Worm (Caenorhabditis elegans) whole organism, L4 larva: ENCODE data around the gene K03A11.5.

Experiments used
- F10B5.3 ChIP-seq: sonication (generic microtip); optimal IDR thresholded peaks from 2 replicates; lab custom pipeline; 2016; ENCODE audit warnings: mild to moderate bottlenecking, missing genetic modification characterization, missing compliant biosample characterization
- F26F4.8 ChIP-seq: fragments of 200-800 bp; sonication (Bioruptor generic); conservative IDR thresholded peaks from 2 replicates; pipeline ENCODE4 v1.3.6; 2022; ENCODE audit warnings: missing genetic modification characterization, missing compliant biosample characterization
- R02D3.7 ChIP-seq: fragments of 150-350 bp; sonication (generic microtip); optimal IDR thresholded peaks from 3 replicates; lab custom pipeline; 2014; ENCODE audit warnings: missing biosample characterization, missing genetic modification characterization
- Y5F2A.4 ChIP-seq: fragments of 200-800 bp; sonication (Bioruptor generic); optimal IDR thresholded peaks from 2 replicates; lab custom pipeline; 2018; ENCODE audit warnings: mild to moderate bottlenecking, missing genetic modification characterization, missing compliant biosample characterization
- Y75B8A.6 ChIP-seq: fragments of 200-800 bp; sonication (Bioruptor generic); IDR thresholded peaks from 2 replicates; pipeline ENCODE4 v1.3.6; 2022; ENCODE audit warnings: missing genetic modification reagents, missing genetic modification characterization, missing compliant biosample characterization
- ZK546.5 ChIP-seq, 2 experiments: sonication (generic microtip); optimal IDR thresholded peaks; 2 replicates each; lab custom pipeline; 2017; ENCODE audit warnings: missing biosample characterization in 2 of 2, missing genetic modification characterization in 2 of 2
- aly-2 ChIP-seq: sonication (generic microtip); optimal IDR thresholded peaks from 2 replicates; lab custom pipeline; 2018; ENCODE audit warnings: missing biosample characterization, missing genetic modification characterization
- arid-1 ChIP-seq: fragments of 200-800 bp; sonication (Bioruptor generic); conservative IDR thresholded peaks from 2 replicates; pipeline ENCODE4 v1.3.6; 2022; ENCODE audit warnings: missing genetic modification reagents, missing genetic modification characterization, missing compliant biosample characterization
- ces-1 ChIP-seq: fragments of 150-350 bp; sonication (generic microtip); optimal IDR thresholded peaks from 4 replicates; lab custom pipeline; 2014; ENCODE audit warnings: missing biosample characterization, missing genetic modification reagents, missing genetic modification characterization
- daf-12 ChIP-seq: fragments of 150-350 bp; optimal IDR thresholded peaks from 2 replicates; lab custom pipeline; 2014; ENCODE audit warnings: missing biosample characterization, missing genetic modification reagents, missing genetic modification characterization
- daf-16 ChIP-seq, 3 experiments: sonication (generic microtip); optimal IDR thresholded peaks; 2 replicates each; lab custom pipeline; 2016 to 2017; ENCODE audit warnings: missing genetic modification characterization in 3 of 3, missing genetic modification reagents in 3 of 3, mild to moderate bottlenecking in 2 of 3, missing compliant biosample characterization in 2 of 3, missing biosample characterization in 1 of 3, moderate library complexity in 1 of 3
- daf-19 ChIP-seq: fragments of 200-800 bp; sonication (Bioruptor generic); conservative IDR thresholded peaks from 2 replicates; pipeline ENCODE4 v1.3.6; 2022; ENCODE audit warnings: missing genetic modification characterization, missing compliant biosample characterization
- daf-8 ChIP-seq: fragments of 200-800 bp; sonication (Bioruptor generic); IDR thresholded peaks from 2 replicates; pipeline ENCODE4 v1.3.6; 2022; ENCODE audit warnings: missing genetic modification characterization, missing compliant biosample characterization
- dmd-6 ChIP-seq: fragments of 200-800 bp; sonication (Bioruptor generic); IDR thresholded peaks from 2 replicates; pipeline ENCODE4 v1.3.6; 2022; ENCODE audit warnings: missing genetic modification reagents, missing genetic modification characterization, missing compliant biosample characterization
- dmd-8 ChIP-seq: fragments of 200-800 bp; sonication (Bioruptor generic); IDR thresholded peaks from 2 replicates; pipeline ENCODE4 v1.3.6; 2022; ENCODE audit warnings: missing genetic modification characterization, missing compliant biosample characterization
- duxl-1 ChIP-seq: sonication (generic microtip); optimal IDR thresholded peaks from 2 replicates; lab custom pipeline; 2016; ENCODE audit warnings: mild to moderate bottlenecking, missing genetic modification characterization, moderate library complexity, missing compliant biosample characterization; ENCODE audit not compliant: poor library complexity
- egl-27 ChIP-seq: sonication (generic microtip); optimal IDR thresholded peaks from 3 replicates; lab custom pipeline; 2017; ENCODE audit warnings: missing biosample characterization, missing genetic modification reagents, missing genetic modification characterization
- fkh-10 ChIP-seq: fragments of 150-350 bp; optimal IDR thresholded peaks from 2 replicates; lab custom pipeline; 2014; ENCODE audit warnings: missing biosample characterization, missing genetic modification reagents, missing genetic modification characterization
- fos-1 ChIP-seq: fragments of 150-350 bp; optimal IDR thresholded peaks from 2 replicates; lab custom pipeline; 2014; ENCODE audit warnings: missing biosample characterization, missing genetic modification characterization
- jun-1 ChIP-seq: fragments of 150-350 bp; optimal IDR thresholded peaks from 2 replicates; lab custom pipeline; 2014; ENCODE audit warnings: missing biosample characterization, missing genetic modification reagents, missing genetic modification characterization
- lin-1 ChIP-seq: fragments of 200-800 bp; sonication (Bioruptor generic); IDR thresholded peaks from 2 replicates; pipeline ENCODE4 v1.3.6; 2022; ENCODE audit warnings: missing genetic modification reagents, missing genetic modification characterization, missing compliant biosample characterization
- lin-13 ChIP-seq: fragments of 150-350 bp; optimal IDR thresholded peaks from 2 replicates; lab custom pipeline; 2014; ENCODE audit warnings: missing biosample characterization, missing genetic modification reagents, missing genetic modification characterization
- lin-39 ChIP-seq: fragments of 150-350 bp; optimal IDR thresholded peaks from 2 replicates; lab custom pipeline; 2014; ENCODE audit warnings: missing biosample characterization, missing genetic modification reagents, missing genetic modification characterization
- lir-3 ChIP-seq: sonication (generic microtip); optimal IDR thresholded peaks from 2 replicates; lab custom pipeline; 2016; ENCODE audit warnings: mild to moderate bottlenecking, missing genetic modification characterization, missing compliant biosample characterization
- lsy-2 ChIP-seq, 2 experiments: fragments of 150-350 bp in 1 of 2; sonication (generic microtip) in 1 of 2; optimal IDR thresholded peaks; 2 replicates each; lab custom pipeline; 2014 to 2017; ENCODE audit warnings: missing biosample characterization in 2 of 2, missing genetic modification characterization in 2 of 2
- madf-9 ChIP-seq: fragments of 200-800 bp; sonication (Bioruptor generic); conservative IDR thresholded peaks from 2 replicates; pipeline ENCODE4 v1.3.6; 2022; ENCODE audit warnings: missing genetic modification reagents, missing genetic modification characterization, missing compliant biosample characterization
- mdl-1 ChIP-seq, 2 experiments: fragments of 150-350 bp in 1 of 2; sonication (generic microtip) in 1 of 2; optimal IDR thresholded peaks; 2 replicates each; lab custom pipeline; 2014 to 2017; ENCODE audit warnings: missing biosample characterization in 2 of 2, missing genetic modification characterization in 2 of 2
- mdt-29 ChIP-seq: fragments of 200-800 bp; sonication (Bioruptor generic); IDR thresholded peaks from 2 replicates; pipeline ENCODE4 v1.3.6; 2022; ENCODE audit warnings: missing genetic modification reagents, missing genetic modification characterization, missing compliant biosample characterization
- mes-2 ChIP-seq: sonication (generic microtip); optimal IDR thresholded peaks from 2 replicates; lab custom pipeline; 2016; ENCODE audit warnings: missing genotype, mild to moderate bottlenecking, missing genetic modification characterization, missing compliant biosample characterization; ENCODE audit not compliant: poor library complexity, severe bottlenecking
- mxl-2 ChIP-seq: fragments of 200-800 bp; sonication (Bioruptor generic); conservative IDR thresholded peaks from 2 replicates; pipeline ENCODE4 v1.3.6; 2022; ENCODE audit warnings: missing genetic modification reagents, missing genetic modification characterization, missing compliant biosample characterization
- nhr-10 ChIP-seq: fragments of 150-350 bp; optimal IDR thresholded peaks from 2 replicates; lab custom pipeline; 2014; ENCODE audit warnings: missing biosample characterization, missing genetic modification characterization
- nhr-237 ChIP-seq: sonication (generic microtip); optimal IDR thresholded peaks from 2 replicates; lab custom pipeline; 2017; ENCODE audit warnings: missing biosample characterization, missing genetic modification characterization
- nhr-28 ChIP-seq: fragments of 150-350 bp; optimal IDR thresholded peaks from 2 replicates; lab custom pipeline; 2014; ENCODE audit warnings: missing biosample characterization, missing genetic modification characterization
- nhr-41 ChIP-seq: fragments of 200-800 bp; sonication (Bioruptor generic); IDR thresholded peaks from 2 replicates; pipeline ENCODE4 v1.3.6; 2022; ENCODE audit warnings: missing genetic modification reagents, missing genetic modification characterization, missing compliant biosample characterization
- nhr-6 ChIP-seq: fragments of 150-350 bp; optimal IDR thresholded peaks from 2 replicates; lab custom pipeline; 2014; ENCODE audit warnings: missing biosample characterization, missing genetic modification characterization
- nhr-77 ChIP-seq: fragments of 150-350 bp; optimal IDR thresholded peaks from 2 replicates; lab custom pipeline; 2014; ENCODE audit warnings: missing biosample characterization, missing genetic modification characterization
- php-3 ChIP-seq: fragments of 200-800 bp; sonication (Bioruptor generic); IDR thresholded peaks from 2 replicates; pipeline ENCODE4 v1.3.6; 2022; ENCODE audit warnings: missing genetic modification reagents, missing genetic modification characterization, missing compliant biosample characterization
- pqm-1 ChIP-seq: sonication (generic microtip); optimal IDR thresholded peaks from 2 replicates; lab custom pipeline; 2017; ENCODE audit warnings: missing biosample characterization, missing genetic modification characterization
- rbr-2 ChIP-seq: sonication (generic microtip); optimal IDR thresholded peaks from 2 replicates; lab custom pipeline; 2016; ENCODE audit warnings: missing genotype, missing genetic modification characterization, missing compliant biosample characterization
- snpc-1.2 ChIP-seq: fragments of 200-800 bp; sonication (Bioruptor generic); IDR thresholded peaks from 2 replicates; pipeline ENCODE4 v1.3.6; 2022; ENCODE audit warnings: missing genetic modification reagents, missing genetic modification characterization, missing compliant biosample characterization
- snpc-4 ChIP-seq: fragments of 150-350 bp; optimal IDR thresholded peaks from 2 replicates; lab custom pipeline; 2014; ENCODE audit warnings: missing biosample characterization, missing genetic modification characterization
- spr-1 ChIP-seq: sonication (generic microtip); optimal IDR thresholded peaks from 2 replicates; lab custom pipeline; 2016; ENCODE audit warnings: mild to moderate bottlenecking, missing genetic modification characterization, missing compliant biosample characterization
- unc-130 ChIP-seq: sonication (generic microtip); optimal IDR thresholded peaks from 2 replicates; lab custom pipeline; 2016; ENCODE audit warnings: missing genetic modification reagents, missing genetic modification characterization, missing compliant biosample characterization
- unc-39 ChIP-seq: sonication (generic microtip); optimal IDR thresholded peaks from 2 replicates; lab custom pipeline; 2017; ENCODE audit warnings: missing biosample characterization, missing genetic modification characterization
- unc-62 ChIP-seq, 3 experiments: fragments of 150-350 bp in 1 of 3; sonication (generic microtip); optimal IDR thresholded peaks in 2 of 3; peaks in 1 of 3; 1 replicate in 1 of 3; 2 replicates in 2 of 3; lab custom pipeline; 2014 to 2017; ENCODE audit warnings: missing biosample characterization in 3 of 3, missing genetic modification characterization in 3 of 3, missing genetic modification reagents in 3 of 3, missing genotype in 1 of 3
- vab-7 ChIP-seq: fragments of 200-800 bp; sonication (Bioruptor generic); IDR thresholded peaks from 2 replicates; pipeline ENCODE4 v1.3.6; 2022; ENCODE audit warnings: missing genetic modification reagents, missing genetic modification characterization, missing compliant biosample characterization
- zag-1 ChIP-seq: fragments of 150-350 bp; optimal IDR thresholded peaks from 2 replicates; lab custom pipeline; 2014; ENCODE audit warnings: missing biosample characterization, missing genetic modification characterization
- zfp-2 ChIP-seq: sonication (generic microtip); optimal IDR thresholded peaks from 2 replicates; lab custom pipeline; 2016; ENCODE audit warnings: mild to moderate bottlenecking, missing genetic modification characterization, missing compliant biosample characterization
- zip-11 ChIP-seq: fragments of 200-800 bp; sonication (Bioruptor generic); IDR thresholded peaks from 2 replicates; pipeline ENCODE4 v1.3.6; 2022; ENCODE audit warnings: missing genetic modification characterization, missing compliant biosample characterization
- zip-2 ChIP-seq: fragments of 150-350 bp; optimal IDR thresholded peaks from 2 replicates; lab custom pipeline; 2014; ENCODE audit warnings: missing biosample characterization, missing genetic modification characterization
- ztf-7 ChIP-seq: fragments of 150-350 bp; optimal IDR thresholded peaks from 2 replicates; lab custom pipeline; 2014; ENCODE audit warnings: missing biosample characterization, missing genetic modification characterization

Gene K03A11.5

ce11 chrX:13106177-13106761, 42.9 kb downstream of the K03A11.5 start (continued):
- TF ChIP-seq madf-9 (GFP tag; lab: Robert Waterston, UW) (no peak), mdt-29 (0 out of 2 replicates have a peak, but pooled peaks have one; percentile 43), nhr-10 (peak; percentile 43), pqm-1 (peak; percentile 68), dmd-8 (GFP tag; lab: Robert Waterston, UW) (no peak), fos-1 (tag; lab: Kevin White, UChicago) (no peak), lin-39 (tag; lab: Kevin White, UChicago) (no peak), zip-2 (tag; lab: Kevin White, UChicago) (no peak), aly-2 (no peak), vab-7 (GFP tag; lab: Robert Waterston, UW) (no peak), nhr-41 (no peak), lir-3 (tag; lab: Kevin White, UChicago) (no peak), nhr-6 (tag; lab: Kevin White, UChicago) (no peak), duxl-1 (no peak), egl-27 (no peak), unc-39 (tag; lab: Kevin White, UChicago) (no peak), zag-1 (no peak), lsy-2 (tag; optimal IDR thresholded peaks at IDR 0.05; lab: Kevin White, UChicago) (peak in 1 of 2 experiments; percentile 23), jun-1 (tag; lab: Kevin White, UChicago) (no peak), ztf-7 (tag; lab: Kevin White, UChicago) (no peak), zfp-2 (tag; lab: Kevin White, UChicago) (no peak), daf-8 (GFP tag; lab: Robert Waterston, UW) (no peak), nhr-77 (tag; lab: Kevin White, UChicago) (no peak), dmd-6 (GFP tag; lab: Robert Waterston, UW) (peak; percentile 34), spr-1 (tag; lab: Kevin White, UChicago) (no peak), lin-1 (no peak), snpc-1.2 (no peak), rbr-2 (tag; lab: Kevin White, UChicago) (no peak), mxl-2 (GFP tag; lab: Robert Waterston, UW) (no peak), F26F4.8 (GFP tag; lab: Robert Waterston, UW) (no peak), R02D3.7 (tag; lab: Kevin White, UChicago) (no peak), zip-11 (GFP tag; lab: Robert Waterston, UW) (no peak), Y5F2A.4 (GFP tag; lab: Kevin White, UChicago) (no peak), F10B5.3 (tag; lab: Kevin White, UChicago) (no peak), lin-13 (GFP tag; lab: Kevin White, UChicago) (no peak), nhr-28 (tag; lab: Kevin White, UChicago) (peak; percentile 59), Y75B8A.6 (no peak), fkh-10 (GFP tag; lab: Kevin White, UChicago) (no peak), daf-19 (GFP tag; lab: Robert Waterston, UW) (no peak), php-3 (peak; percentile 25; the same call in 1 of the 2 replicates), daf-16 (GFP tag; optimal IDR thresholded peaks at IDR 0.05; lab: Kevin White, UChicago) (peak in 1 of 2 experiments; percentile 90), daf-16 (tag; optimal IDR thresholded peaks at IDR 0.05; lab: Kevin White, UChicago) (peak; percentile 49), snpc-4 (tag; lab: Kevin White, UChicago) (no peak), mdl-1 (tag; optimal IDR thresholded peaks at IDR 0.05; lab: Kevin White, UChicago) (peak in 1 of 2 experiments; percentile 42), arid-1 (no peak), ces-1 (GFP tag; lab: Kevin White, UChicago) (no peak), mes-2 (tag; lab: Kevin White, UChicago) (peak; percentile 1), unc-62 (GFP tag; optimal IDR thresholded peaks at IDR 0.05 in 1 of 2; lab: Kevin White, UChicago) (peak in 1 of 2 experiments; percentile 57), unc-62 (tag; optimal IDR thresholded peaks at IDR 0.05; lab: Kevin White, UChicago) (no peak), ZK546.5 (tag; optimal IDR thresholded peaks at IDR 0.05; lab: Kevin White, UChicago) (no peak), nhr-237 (tag; lab: Kevin White, UChicago) (no peak), unc-130 (GFP tag; lab: Kevin White, UChicago) (no peak), daf-12 (no peak)
